Fruit fly (Drosophila melanogaster) whole organism, embryonic: ENCODE results near the gene Hmr.

Experiments
- Asciz ChIP-seq: fragments of 200-800 bp; sonication (Bioruptor generic); optimal IDR thresholded peaks from 2 replicates; lab custom pipeline; 2017; ENCODE audit warnings: missing biosample characterization, mild to moderate bottlenecking, missing genetic modification characterization, missing genetic modification reagents
- B-H1 ChIP-seq: fragments of 200-800 bp; sonication (Bioruptor generic); IDR thresholded peaks from 3 replicates; pipeline ENCODE4 v1.3.6; 2022; ENCODE audit warnings: missing biosample characterization, missing genetic modification characterization
- Blimp-1 ChIP-seq: fragments of 200-800 bp; sonication (Bioruptor generic); optimal IDR thresholded peaks from 3 replicates; lab custom pipeline; 2018; ENCODE audit warnings: missing biosample characterization, missing genetic modification characterization, mild to moderate bottlenecking, moderate library complexity, missing genetic modification reagents
- CG10147 ChIP-seq: fragments of 200-800 bp; sonication (Bioruptor generic); optimal IDR thresholded peaks from 2 replicates; lab custom pipeline; 2019; ENCODE audit warnings: missing biosample characterization, mild to moderate bottlenecking, missing genetic modification characterization, moderate library complexity
- CG12155 ChIP-seq: fragments of 200-800 bp; sonication (Bioruptor generic); optimal IDR thresholded peaks from 3 replicates; lab custom pipeline; 2016; ENCODE audit warnings: missing biosample characterization, missing genetic modification characterization
- CG12659 ChIP-seq: fragments of 200-800 bp; sonication (Bioruptor generic); optimal IDR thresholded peaks from 3 replicates; lab custom pipeline; 2017; ENCODE audit warnings: mild to moderate bottlenecking, missing biosample characterization, missing genetic modification reagents, missing genetic modification characterization
- CG16815 ChIP-seq: fragments of 200-800 bp; sonication (Bioruptor generic); optimal IDR thresholded peaks from 3 replicates; lab custom pipeline; 2017; ENCODE audit warnings: missing biosample characterization, mild to moderate bottlenecking, missing genetic modification characterization
- CG16863 ChIP-seq: fragments of 200-800 bp; sonication (Bioruptor generic); optimal IDR thresholded peaks from 3 replicates; lab custom pipeline; 2016; ENCODE audit warnings: missing biosample characterization, missing genetic modification characterization
- CG17568 ChIP-seq: fragments of 200-800 bp; sonication (Bioruptor generic); optimal IDR thresholded peaks from 2 replicates; lab custom pipeline; 2018; ENCODE audit warnings: missing biosample characterization, mild to moderate bottlenecking, missing genetic modification characterization, moderate library complexity
- CG17912 ChIP-seq: fragments of 200-800 bp; sonication (Bioruptor generic); optimal IDR thresholded peaks from 2 replicates; lab custom pipeline; 2018; ENCODE audit warnings: missing biosample characterization, mild to moderate bottlenecking, missing genetic modification characterization
- CG18599 ChIP-seq: fragments of 200-800 bp; sonication (Bioruptor generic); optimal IDR thresholded peaks from 3 replicates; lab custom pipeline; 2017; ENCODE audit warnings: missing biosample characterization, missing genetic modification characterization, mild to moderate bottlenecking, moderate library complexity, missing genetic modification reagents
- CG2199 ChIP-seq: fragments of 200-800 bp; sonication (Bioruptor generic); IDR thresholded peaks from 3 replicates; pipeline ENCODE4 v1.3.6; 2022; ENCODE audit warnings: missing biosample characterization, missing genetic modification characterization
- CG2202 ChIP-seq: fragments of 200-800 bp; sonication (Bioruptor generic); optimal IDR thresholded peaks from 2 replicates; lab custom pipeline; 2018; ENCODE audit warnings: missing biosample characterization, mild to moderate bottlenecking, missing genetic modification characterization
- CG32532 ChIP-seq: fragments of 200-800 bp; sonication (Bioruptor generic); IDR thresholded peaks from 2 replicates; pipeline ENCODE4 v1.3.6; 2022; ENCODE audit warnings: missing biosample characterization, missing genetic modification characterization
- CG32772 ChIP-seq: fragments of 200-800 bp; sonication (Bioruptor generic); IDR thresholded peaks from 2 replicates; pipeline ENCODE4 v1.3.6; 2022; ENCODE audit warnings: missing biosample characterization, missing genetic modification characterization
- CG33557 ChIP-seq: fragments of 200-800 bp; sonication (Bioruptor generic); optimal IDR thresholded peaks from 2 replicates; lab custom pipeline; 2019; ENCODE audit warnings: missing biosample characterization, mild to moderate bottlenecking, missing genetic modification characterization, moderate library complexity
- CG6791 ChIP-seq: fragments of 200-800 bp; sonication (Bioruptor generic); IDR thresholded peaks from 3 replicates; pipeline ENCODE4 v1.3.6; 2022; ENCODE audit warnings: missing biosample characterization, missing genetic modification characterization; ENCODE audit not compliant: partially characterized antibody
- CG6813 ChIP-seq: fragments of 200-800 bp; sonication (Bioruptor generic); optimal IDR thresholded peaks from 2 replicates; lab custom pipeline; 2017; ENCODE audit warnings: missing biosample characterization, missing genetic modification characterization, mild to moderate bottlenecking, moderate library complexity, missing genetic modification reagents
- CG7271 ChIP-seq: fragments of 200-800 bp; sonication (Bioruptor generic); optimal IDR thresholded peaks from 2 replicates; lab custom pipeline; 2018; ENCODE audit warnings: missing biosample characterization, mild to moderate bottlenecking, missing genetic modification characterization, moderate library complexity
- CG8765 ChIP-seq: fragments of 200-800 bp; sonication (Bioruptor generic); IDR thresholded peaks from 2 replicates; pipeline ENCODE4 v1.3.6; 2022; ENCODE audit warnings: missing biosample characterization, missing genetic modification characterization
- CG8944 ChIP-seq: fragments of 200-800 bp; sonication (Bioruptor generic); optimal IDR thresholded peaks from 3 replicates; lab custom pipeline; 2016; ENCODE audit warnings: missing biosample characterization, missing genetic modification characterization
- Deaf1 ChIP-seq: fragments of 200-800 bp; optimal IDR thresholded peaks from 3 replicates; lab custom pipeline; 2019; ENCODE audit warnings: missing biosample characterization, mild to moderate bottlenecking, missing genetic modification characterization, moderate library complexity
- Dfd ChIP-seq, 2 experiments: fragments of >200 bp; optimal IDR thresholded peaks; 2 replicates each; lab custom pipeline; 2017; ENCODE audit warnings: missing biosample characterization in 2 of 2, missing genetic modification characterization in 2 of 2
- E2f1 ChIP-seq: fragments of 200-800 bp; sonication (Bioruptor generic); IDR thresholded peaks from 2 replicates; pipeline ENCODE4 v1.3.6; 2022; ENCODE audit warnings: missing biosample characterization, missing genetic modification characterization
- Fer3 ChIP-seq: fragments of 200-800 bp; sonication (Bioruptor generic); optimal IDR thresholded peaks from 2 replicates; lab custom pipeline; 2018; ENCODE audit warnings: missing biosample characterization, mild to moderate bottlenecking, missing genetic modification characterization, moderate library complexity
- Hey ChIP-seq: fragments of 200-800 bp; sonication (Bioruptor generic); optimal IDR thresholded peaks from 3 replicates; lab custom pipeline; 2018; ENCODE audit warnings: missing biosample characterization, mild to moderate bottlenecking, missing genetic modification characterization
- Hmr ChIP-seq: fragments of 200-800 bp; sonication (Bioruptor generic); optimal IDR thresholded peaks from 3 replicates; lab custom pipeline; 2017; ENCODE audit warnings: mild to moderate bottlenecking, missing biosample characterization, missing genetic modification reagents, missing genetic modification characterization
- MESR4 ChIP-seq: fragments of 200-800 bp; sonication (Bioruptor generic); optimal IDR thresholded peaks from 2 replicates; lab custom pipeline; 2018; ENCODE audit warnings: missing biosample characterization, mild to moderate bottlenecking, missing genetic modification characterization, moderate library complexity
- Max ChIP-seq: fragments of 200-800 bp; sonication (Bioruptor generic); optimal IDR thresholded peaks from 2 replicates; lab custom pipeline; 2016; ENCODE audit warnings: missing biosample characterization, mild to moderate bottlenecking, missing genetic modification characterization
- NC2α ChIP-seq: fragments of 200-800 bp; sonication (Bioruptor generic); optimal IDR thresholded peaks from 2 replicates; lab custom pipeline; 2016; ENCODE audit warnings: missing biosample characterization, missing genetic modification characterization
- Ravus ChIP-seq: fragments of 200-800 bp; sonication (Bioruptor generic); IDR thresholded peaks from 2 replicates; pipeline ENCODE4 v1.3.6; 2022; ENCODE audit warnings: missing biosample characterization, missing genetic modification characterization
- Trl ChIP-seq, 3 experiments: fragments of >200 bp in 2 of 3; fragments of 200-800 bp in 1 of 3; sonication (Bioruptor generic) in 1 of 3; optimal IDR thresholded peaks; 2 replicates in 1 of 3; 3 replicates in 2 of 3; lab custom pipeline; 2016 to 2017; ENCODE audit warnings: missing biosample characterization in 1 of 3, missing genetic modification characterization in 1 of 3
- YL-1 ChIP-seq: fragments of 200-800 bp; sonication (Bioruptor generic); optimal IDR thresholded peaks from 3 replicates; lab custom pipeline; 2017; ENCODE audit warnings: missing biosample characterization, mild to moderate bottlenecking, missing genetic modification characterization
- caup ChIP-seq: fragments of 200-800 bp; sonication (Bioruptor generic); optimal IDR thresholded peaks from 3 replicates; lab custom pipeline; 2017; ENCODE audit warnings: missing biosample characterization, mild to moderate bottlenecking, missing genetic modification characterization, moderate library complexity; ENCODE audit not compliant: severe bottlenecking
- dm ChIP-seq: fragments of 200-800 bp; sonication (Bioruptor generic); optimal IDR thresholded peaks from 3 replicates; lab custom pipeline; 2016; ENCODE audit warnings: missing biosample characterization, missing genetic modification characterization
- jigr1 ChIP-seq: fragments of 200-800 bp; sonication (Bioruptor generic); IDR thresholded peaks from 3 replicates; pipeline ENCODE4 v1.3.6; 2022; ENCODE audit warnings: missing biosample characterization, missing genetic modification characterization
- kah ChIP-seq: fragments of 200-800 bp; sonication (Bioruptor generic); optimal IDR thresholded peaks from 2 replicates; lab custom pipeline; 2018; ENCODE audit warnings: missing biosample characterization, mild to moderate bottlenecking, missing genetic modification characterization
- lola ChIP-seq, 3 experiments: fragments of >200 bp in 2 of 3; fragments of 200-800 bp in 1 of 3; sonication (Bioruptor generic) in 1 of 3; optimal IDR thresholded peaks; 2 replicates each; lab custom pipeline; 2017 to 2019; ENCODE audit warnings: missing biosample characterization in 3 of 3, missing genetic modification characterization in 3 of 3, mild to moderate bottlenecking in 1 of 3, moderate library complexity in 1 of 3
- luna ChIP-seq: fragments of 200-800 bp; sonication (Bioruptor generic); optimal IDR thresholded peaks from 2 replicates; lab custom pipeline; 2016; ENCODE audit warnings: missing biosample characterization, missing genetic modification characterization
- mirr ChIP-seq: fragments of 200-800 bp; sonication (Bioruptor generic); optimal IDR thresholded peaks from 3 replicates; lab custom pipeline; 2018; ENCODE audit warnings: missing biosample characterization, mild to moderate bottlenecking, missing genetic modification characterization
- pan ChIP-seq, 4 experiments: fragments of >200 bp in 3 of 4; fragments of 200-800 bp in 1 of 4; sonication (Bioruptor generic) in 1 of 4; optimal IDR thresholded peaks in 3 of 4; IDR thresholded peaks in 1 of 4; 2 replicates each; pipeline versions ENCODE4 v1.3.6 to Lab custom; 2017 to 2022; ENCODE audit warnings: missing biosample characterization in 2 of 4, missing genetic modification characterization in 2 of 4, mixed read lengths in 1 of 4
- pfk ChIP-seq: fragments of 200-800 bp; sonication (Bioruptor generic); optimal IDR thresholded peaks from 2 replicates; lab custom pipeline; 2018; ENCODE audit warnings: missing biosample characterization, mild to moderate bottlenecking, missing genetic modification characterization, moderate library complexity
- schlank ChIP-seq: fragments of 200-800 bp; sonication (Bioruptor generic); optimal IDR thresholded peaks from 2 replicates; lab custom pipeline; 2018; ENCODE audit warnings: missing biosample characterization, mild to moderate bottlenecking, missing genetic modification characterization
- seq ChIP-seq: fragments of 200-800 bp; sonication (Bioruptor generic); IDR thresholded peaks from 2 replicates; pipeline ENCODE4 v1.3.6; 2022; ENCODE audit warnings: missing biosample characterization, missing genetic modification characterization
- trem ChIP-seq: fragments of 200-800 bp; optimal IDR thresholded peaks from 3 replicates; lab custom pipeline; 2019; ENCODE audit warnings: missing biosample characterization, mild to moderate bottlenecking, missing genetic modification characterization, moderate library complexity
- zfh1 ChIP-seq: fragments of 200-800 bp; sonication (Bioruptor generic); IDR thresholded peaks from 3 replicates; pipeline ENCODE4 v1.3.6; 2022; ENCODE audit warnings: missing biosample characterization, missing genetic modification characterization

The Hmr gene

DNA sequence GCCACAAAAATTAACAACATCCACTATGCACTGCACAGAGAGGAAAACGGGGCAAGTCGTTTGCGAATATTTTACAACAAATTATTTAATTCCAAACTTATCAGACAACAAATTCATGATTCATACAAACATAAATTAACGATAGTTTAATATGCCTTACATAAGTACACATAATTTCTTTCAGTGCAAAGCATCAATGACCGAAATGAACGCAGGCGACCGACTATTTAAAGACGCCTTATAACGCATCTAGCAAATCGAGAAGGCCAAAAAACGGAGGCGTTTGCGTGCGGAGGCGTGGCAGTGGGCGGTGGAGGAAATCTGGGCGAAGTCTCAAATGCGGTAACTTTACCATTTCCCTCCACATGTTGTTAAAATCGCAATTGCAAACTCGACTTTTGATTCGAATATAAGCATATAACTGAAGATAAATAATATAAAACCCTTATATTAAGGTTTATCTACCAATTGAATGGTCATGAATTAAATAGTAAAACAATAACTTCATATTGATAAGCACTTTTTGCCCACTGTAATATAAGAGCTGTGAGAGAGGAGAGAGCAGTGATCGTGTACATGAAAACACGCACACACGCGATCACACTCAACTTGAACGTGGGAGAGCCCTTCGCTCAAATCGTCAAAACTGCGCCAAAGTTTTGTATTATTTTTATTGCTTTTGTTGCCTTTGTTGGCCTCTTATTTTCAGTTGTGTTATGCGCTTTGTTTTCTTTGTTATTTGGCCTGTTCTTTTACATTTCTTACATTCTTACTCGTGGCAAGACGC, 48.4 kb downstream of the Hmr start (continued):
- TF ChIP-seq CG8765 (GFP tag; lab: Robert Waterston, UW) (peak; percentile 62; the same call in 1 of the 2 replicates), Ravus (peak; percentile 71), E2f1 (GFP tag; lab: Robert Waterston, UW) (peak; percentile 89), CG6813 (peak; percentile 76), CG10147 (GFP tag; lab: Kevin White, UChicago) (peak; percentile 70), CG33557 (GFP tag; lab: Kevin White, UChicago) (peak; percentile 70), zfh1 (GFP tag; lab: Robert Waterston, UW) (peak; percentile 91), NC2α (GFP tag; lab: Kevin White, UChicago) (peak; percentile 86), kah (GFP tag; lab: Kevin White, UChicago) (peak; percentile 86), lola (GFP tag; optimal IDR thresholded peaks at IDR 0.05; lab: Kevin White, UChicago) (peak in 1 of 3 experiments; percentile 89), CG12155 (GFP tag; lab: Kevin White, UChicago) (peak; percentile 75), CG32532 (peak; percentile 52), B-H1 (GFP tag; lab: Robert Waterston, UW) (peak; percentile 80), CG16863 (GFP tag; lab: Kevin White, UChicago) (peak; percentile 91), schlank (tag; lab: Kevin White, UChicago) (peak; percentile 43), Trl (optimal IDR thresholded peaks at IDR 0.05; lab: Kevin White, UChicago) (peak; percentile 72 to 81), Trl (GFP tag; optimal IDR thresholded peaks at IDR 0.05; lab: Kevin White, UChicago) (peak; percentile 73), mirr (GFP tag; lab: Kevin White, UChicago) (peak; percentile 15), Hmr (GFP tag; lab: Kevin White, UChicago) (peak; percentile 66), YL-1 (GFP tag; lab: Kevin White, UChicago) (peak; percentile 34), Max (peak; percentile 79), seq (GFP tag; lab: Robert Waterston, UW) (peak; percentile 75), pan (optimal IDR thresholded peaks at IDR 0.05; lab: Kevin White, UChicago) (no peak), pan (GFP tag; optimal IDR thresholded peaks at IDR 0.05 in 1 of 2, IDR thresholded peaks at IDR 0.05 in 1 of 2) (peak in 1 of 2 experiments; percentile 91), CG32772 (GFP tag; lab: Robert Waterston, UW) (peak; percentile 88), CG6791 (no peak), CG17568 (GFP tag; lab: Kevin White, UChicago) (peak; percentile 56), Blimp-1 (GFP tag; lab: Kevin White, UChicago) (peak; percentile 89), dm (peak; percentile 85), CG2202 (tag; lab: Kevin White, UChicago) (peak; percentile 78), pfk (no peak), trem (peak; percentile 69), CG18599 (GFP tag; lab: Kevin White, UChicago) (peak; percentile 84), CG8944 (GFP tag; lab: Kevin White, UChicago) (peak; percentile 91), CG12659 (GFP tag; lab: Kevin White, UChicago) (peak; percentile 89), Dfd (GFP tag; optimal IDR thresholded peaks at IDR 0.05; lab: Kevin White, UChicago) (no peak), caup (GFP tag; lab: Kevin White, UChicago) (peak; percentile 62), CG7271 (tag; lab: Kevin White, UChicago) (peak; percentile 47), luna (peak; percentile 50), MESR4 (GFP tag; lab: Kevin White, UChicago) (peak; percentile 11), jigr1 (GFP tag; lab: Robert Waterston, UW) (peak; percentile 78; the same call in 2 of the 3 replicates), Deaf1 (tag; lab: Kevin White, UChicago) (no peak), Fer3 (tag; lab: Kevin White, UChicago) (peak; percentile 82), CG16815 (GFP tag; lab: Kevin White, UChicago) (peak; percentile 78), Hey (tag; lab: Kevin White, UChicago) (no peak), CG17912 (peak; percentile 64), CG2199 (GFP tag; lab: Robert Waterston, UW) (peak; percentile 90), Asciz (GFP tag; lab: Kevin White, UChicago) (peak; percentile 88)
